Worm (Caenorhabditis elegans) whole organism, dauer: ENCODE data around the gene T13B5.9.
"Not testable (repeated sequence)": the region's sequence is repeated elsewhere in the genome, so short reads cannot be mapped to it uniquely, and the experiment has no call there.

Experiments used
- unc-62 ChIP-seq: sonication (generic microtip); optimal IDR thresholded peaks from 2 replicates; lab custom pipeline; 2017; ENCODE audit warnings: missing biosample characterization, missing genetic modification reagents, missing genetic modification characterization

Gene T13B5.9

ce11 chrII:1086479-1086878, 17.8 kb downstream of the T13B5.9 start:
- TF ChIP-seq unc-62 (GFP tag; lab: Kevin White, UChicago), result no peak

- no peak for TF ChIP-seq unc-62 (GFP tag; lab: Kevin White, UChicago)
These were observed 18.8 kb downstream of the T13B5.9 start for ce11 chrII:1085546-1085945.

ce11 chrII:1084899-1085298, 19.4 kb downstream of the T13B5.9 start:
- no peak for TF ChIP-seq unc-62 (GFP tag; lab: Kevin White, UChicago)

ce11 chrII:1082859-1083258, 21.4 kb downstream of the T13B5.9 start, which contains the start of gene K02E7.1:
K02E7.1 (plus strand) TSS chrII:1083159.
- TF ChIP-seq unc-62 (GFP tag; lab: Kevin White, UChicago), result no peak

- no peak for TF ChIP-seq unc-62 (GFP tag; lab: Kevin White, UChicago)
These were observed 28.9 kb downstream of the T13B5.9 start, which contains the start of gene K02E7.11 for ce11 chrII:1075424-1075823. K02E7.11 (minus strand) TSS chrII:1075524.

- TF ChIP-seq unc-62 (GFP tag; lab: Kevin White, UChicago), result no peak
These were observed 32.2 kb downstream of the T13B5.9 start, which contains the start of gene K02E7.4 for ce11 chrII:1072106-1072505. K02E7.4 (plus strand) TSS chrII:1072406.

ce11 chrII:1071432-1071831, 32.9 kb downstream of the T13B5.9 start:
- no peak for TF ChIP-seq unc-62 (GFP tag; lab: Kevin White, UChicago)

ce11 chrII:1070875-1071274, 33.4 kb downstream of the T13B5.9 start, which contains the start of gene K02E7.12:
K02E7.12 (plus strand) TSS chrII:1071175.
- TF ChIP-seq unc-62 (GFP tag; lab: Kevin White, UChicago), result no peak

- TF ChIP-seq unc-62 (GFP tag; lab: Kevin White, UChicago), result no peak
These were observed 37.4 kb downstream of the T13B5.9 start, which contains the start of gene K02E7.10 for ce11 chrII:1066907-1067306. K02E7.10 (minus strand) TSS chrII:1067007.

ce11 chrII:1063926-1064325, 40.4 kb downstream of the T13B5.9 start:
- TF ChIP-seq unc-62 (GFP tag; lab: Kevin White, UChicago), result no peak

ce11 chrII:1060702-1061101, 43.6 kb downstream of the T13B5.9 start, which contains the start of gene btb-10:
btb-10 (minus strand) TSS chrII:1060802.
- not testable (repeated sequence) for TF ChIP-seq unc-62 (GFP tag; lab: Kevin White, UChicago)

- no peak for TF ChIP-seq unc-62 (GFP tag; lab: Kevin White, UChicago)
These were observed 47.5 kb downstream of the T13B5.9 start for ce11 chrII:1056844-1057243.

ce11 chrII:1054724-1055123, 49.6 kb downstream of the T13B5.9 start, which contains the start of gene K02E7.7:
K02E7.7 (plus strand) TSS chrII:1055024.
- TF ChIP-seq unc-62 (GFP tag; lab: Kevin White, UChicago), result not testable (repeated sequence)
